Fruit fly (Drosophila melanogaster): ENCODE measurements around the gene PGRP-SA.

The PGRP-SA gene

DNA sequence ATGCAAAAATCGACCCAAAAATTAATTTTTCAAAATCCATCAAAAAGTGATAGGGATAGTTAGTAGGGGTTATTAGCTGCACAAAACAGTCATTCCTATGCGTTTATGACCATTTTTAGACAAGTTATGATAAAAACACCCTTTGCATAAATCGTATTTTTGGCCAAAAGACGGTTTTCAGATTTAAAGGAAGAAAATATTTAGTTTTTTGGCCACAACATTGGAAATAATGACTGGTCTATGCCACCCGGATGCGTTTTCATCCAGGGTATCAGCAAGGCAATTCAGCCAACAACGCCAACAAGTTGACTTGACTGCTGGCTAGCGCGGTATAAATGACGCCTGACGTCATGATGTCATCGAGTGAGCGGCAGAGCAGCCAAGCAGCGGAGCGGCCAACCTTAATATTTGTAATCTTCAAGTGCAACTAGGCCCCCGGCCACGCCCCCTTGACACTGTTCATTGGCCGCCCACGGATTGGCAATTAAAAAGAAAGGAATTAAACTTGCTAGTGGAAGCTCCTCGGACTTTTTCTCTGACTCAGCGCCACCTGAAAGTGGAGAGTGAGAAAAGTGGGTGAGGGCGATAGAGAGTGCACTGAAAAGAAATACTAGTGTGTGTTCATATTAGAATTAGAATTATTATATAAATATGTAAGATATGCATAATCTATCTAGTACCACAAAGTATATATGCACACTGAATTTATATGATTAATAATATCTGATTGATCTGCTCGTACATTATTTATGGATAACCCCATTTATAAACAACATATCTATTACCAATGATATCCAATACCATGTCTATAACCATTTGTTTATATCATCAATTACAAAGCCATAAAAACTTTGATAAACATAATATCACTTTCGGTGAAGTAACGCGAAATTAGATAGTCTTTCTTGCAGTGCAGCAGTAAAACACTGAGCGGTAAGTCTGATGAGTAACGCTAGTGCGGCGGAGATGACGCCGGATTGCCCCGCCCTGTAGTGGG is 1.4 kb upstream of the PGRP-SA start (continued):
- no peak for TF ChIP-seq Dref (GFP tag; IDR thresholded peaks at IDR 0.05)
- TF ChIP-seq sqz (GFP tag; optimal IDR thresholded peaks at IDR 0.05) = peak; percentile 79
- peak; percentile 84 for TF ChIP-seq ATbp (GFP tag; optimal IDR thresholded peaks at IDR 0.05)
- peak; percentile 90 for TF ChIP-seq Oli (tag; optimal IDR thresholded peaks at IDR 0.05)
- no peak for TF ChIP-seq hth (optimal IDR thresholded peaks at IDR 0.05)
- TF ChIP-seq Kr (GFP tag; optimal IDR thresholded peaks at IDR 0.05) = no peak
- peak; percentile 29 for TF ChIP-seq Bdp1 (GFP tag; optimal IDR thresholded peaks at IDR 0.05)
- no peak for TF ChIP-seq CG1603 (tag; optimal IDR thresholded peaks at IDR 0.05)
- no peak for TF ChIP-seq luna (GFP tag; optimal IDR thresholded peaks at IDR 0.05)
- peak; percentile 47 for TF ChIP-seq bab2 (GFP tag; optimal IDR thresholded peaks at IDR 0.05)
- TF ChIP-seq Lhr (GFP tag; optimal IDR thresholded peaks at IDR 0.05) = peak; percentile 37
- no peak for TF ChIP-seq pum (GFP tag; optimal IDR thresholded peaks at IDR 0.05)
- peak; percentile 14 for TF ChIP-seq pros (GFP tag; optimal IDR thresholded peaks at IDR 0.05)
- TF ChIP-seq pita (GFP tag; optimal IDR thresholded peaks at IDR 0.05) = no peak
- TF ChIP-seq sd (tag; optimal IDR thresholded peaks at IDR 0.05) = peak; percentile 61
- TF ChIP-seq Fer2 (tag; optimal IDR thresholded peaks at IDR 0.05) = peak; percentile 55
- peak; percentile 39 to 40 for TF ChIP-seq chif (GFP tag; optimal IDR thresholded peaks at IDR 0.05)
- no peak for TF ChIP-seq CG4282 (GFP tag; optimal IDR thresholded peaks at IDR 0.05)
- peak; percentile 58 for TF ChIP-seq twi (tag; optimal IDR thresholded peaks at IDR 0.05)
- TF ChIP-seq ham (GFP tag; IDR thresholded peaks at IDR 0.05) = 0 out of 2 replicates have a peak, but pooled peaks have one; percentile 15
- TF ChIP-seq crp (GFP tag; optimal IDR thresholded peaks at IDR 0.05) = peak in 1 of 2 experiments; percentile 34
- TF ChIP-seq CG4360 (GFP tag; IDR thresholded peaks at IDR 0.05) = no peak
- no peak for TF ChIP-seq fru (optimal IDR thresholded peaks at IDR 0.05)
- TF ChIP-seq dpn (GFP tag; optimal IDR thresholded peaks at IDR 0.05) = peak; percentile 47 to 83
- no peak for TF ChIP-seq Bgb (GFP tag; IDR thresholded peaks at IDR 0.05; ENCODE audit: partially characterized antibody)
- peak; percentile 85 for TF ChIP-seq CG6854 (GFP tag; optimal IDR thresholded peaks at IDR 0.05)
- TF ChIP-seq CG5953 (GFP tag; IDR thresholded peaks at IDR 0.05) = 0 out of 2 replicates have a peak, but pooled peaks have one; percentile 21
- TF ChIP-seq corto (GFP tag; optimal IDR thresholded peaks at IDR 0.05) = no peak
- peak; percentile 89 for TF ChIP-seq CG13296 (GFP tag; optimal IDR thresholded peaks at IDR 0.05)
- TF ChIP-seq nerfin-1 (tag; optimal IDR thresholded peaks at IDR 0.05) = peak; percentile 82
- TF ChIP-seq CG10565 (GFP tag; optimal IDR thresholded peaks at IDR 0.05) = no peak
- TF ChIP-seq CG7372 (GFP tag; IDR thresholded peaks at IDR 0.05) = peak; percentile 42
- TF ChIP-seq ro (GFP tag; IDR thresholded peaks at IDR 0.05) = no peak
- no peak for TF ChIP-seq ase (GFP tag; IDR thresholded peaks at IDR 0.05)
- TF ChIP-seq Drgx (GFP tag; IDR thresholded peaks at IDR 0.05) = peak; percentile 60
- no peak for TF ChIP-seq CG6175 (GFP tag; IDR thresholded peaks at IDR 0.05)
- TF ChIP-seq CG15696 (tag; optimal IDR thresholded peaks at IDR 0.05) = peak; percentile 49
- peak; percentile 45; the same call in 2 of the 3 replicates for TF ChIP-seq zfh1 (GFP tag; IDR thresholded peaks at IDR 0.05)
- peak; percentile 93 for TF ChIP-seq gem (tag; optimal IDR thresholded peaks at IDR 0.05)
- no peak for TF ChIP-seq CG9876 (GFP tag; optimal IDR thresholded peaks at IDR 0.05)
- TF ChIP-seq CG3407 (GFP tag; optimal IDR thresholded peaks at IDR 0.05) = peak; percentile 78
- peak; percentile 92 for TF ChIP-seq CG31441 (GFP tag; IDR thresholded peaks at IDR 0.05)
- peak; percentile 18 for TF ChIP-seq Spps (tag; optimal IDR thresholded peaks at IDR 0.05)
- peak; percentile 42 for TF ChIP-seq zen (tag; optimal IDR thresholded peaks at IDR 0.05)
- TF ChIP-seq emc (GFP tag; optimal IDR thresholded peaks at IDR 0.05) = no peak
- TF ChIP-seq CG10462 (GFP tag; optimal IDR thresholded peaks at IDR 0.05) = peak; percentile 49
- peak in 1 of 2 experiments; percentile 58 for TF ChIP-seq insv (GFP tag; optimal IDR thresholded peaks at IDR 0.05)
- TF ChIP-seq CG3838 (GFP tag; optimal IDR thresholded peaks at IDR 0.05) = peak; percentile 2
- peak; percentile 92 for TF ChIP-seq CG8924 (tag; optimal IDR thresholded peaks at IDR 0.05)
